Worm (Caenorhabditis elegans) whole organism, L3 larva: ENCODE measurements around the gene fis-2.

Source experiments
- nhr-11 ChIP-seq: fragments of 150-350 bp; optimal IDR thresholded peaks from 2 replicates; lab custom pipeline; 2014; ENCODE audit warnings: missing biosample characterization, missing genetic modification characterization
- nhr-77 ChIP-seq: fragments of 150-350 bp; optimal IDR thresholded peaks from 2 replicates; lab custom pipeline; 2014; ENCODE audit warnings: missing biosample characterization, missing genetic modification characterization
- unc-39 ChIP-seq: sonication (generic microtip); optimal IDR thresholded peaks from 4 replicates; lab custom pipeline; 2017; ENCODE audit warnings: missing biosample characterization, missing genetic modification characterization

DNA sequence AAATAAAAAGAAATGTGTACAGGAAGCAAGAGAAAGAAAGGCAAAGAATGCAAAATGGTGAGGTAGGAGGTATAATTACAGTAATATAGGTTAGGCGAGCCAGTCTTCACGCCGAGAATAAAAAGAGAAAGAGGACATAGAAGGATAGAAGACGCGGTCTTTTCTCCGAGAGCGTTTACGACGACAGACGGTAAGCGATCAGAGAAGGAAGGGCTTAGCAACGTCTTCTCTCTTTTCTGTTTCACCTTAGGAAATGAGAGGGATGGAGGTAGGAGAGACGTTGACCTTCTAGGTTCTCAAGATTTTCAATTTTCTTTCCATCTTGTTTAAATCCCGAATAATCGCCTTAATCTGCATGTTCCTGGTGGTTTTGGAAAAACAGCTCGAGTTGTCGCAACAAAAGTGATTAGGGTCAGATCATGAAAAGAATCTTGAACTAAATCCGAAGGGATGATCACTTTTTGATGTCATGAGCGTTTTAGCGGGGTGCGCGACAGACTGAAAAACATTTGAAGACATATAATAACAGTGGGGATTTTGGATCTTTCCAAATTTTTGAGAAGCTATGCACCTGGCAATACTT lies 14.0 kb downstream of the fis-2 start, which contains the start of gene cutl-29:
- no peak for TF ChIP-seq unc-39
- no peak for TF ChIP-seq nhr-77 (tag; lab: Kevin White, UChicago)
- TF ChIP-seq nhr-11 (tag; lab: Kevin White, UChicago) = no peak
